Fruit fly (Drosophila melanogaster): ENCODE measurements around the gene Gr93b.

Gene Gr93b

DNA sequence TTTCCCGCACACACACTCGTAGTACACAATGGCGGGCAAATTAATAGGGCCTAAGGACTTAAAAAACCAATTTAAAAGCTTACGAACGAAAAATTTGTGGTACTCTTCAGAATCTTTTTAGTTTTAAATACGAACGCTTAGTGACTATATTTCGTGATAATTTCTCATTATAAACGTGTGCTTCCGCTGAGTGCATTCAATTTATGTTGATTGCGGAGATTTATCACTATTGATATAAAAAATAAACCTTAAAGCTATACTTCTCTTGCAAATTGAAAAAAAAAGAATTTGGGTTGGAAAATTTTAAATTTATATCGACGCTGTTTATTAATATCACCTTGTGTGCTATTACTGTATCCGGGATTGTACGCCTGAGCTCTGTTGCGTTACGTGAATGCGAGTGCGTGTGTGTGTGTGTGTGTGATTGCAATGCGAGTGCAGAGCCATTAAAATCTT lies 5.5 kb upstream of the Gr93b start (continued):
- peak; percentile 37 for TF ChIP-seq Ets97D (GFP tag; optimal IDR thresholded peaks at IDR 0.05)
- peak; percentile 80 for TF ChIP-seq CG4820 (GFP tag; optimal IDR thresholded peaks at IDR 0.05)
- TF ChIP-seq CG4730 (GFP tag; IDR thresholded peaks at IDR 0.05): no peak
- no peak for TF ChIP-seq MESR4 (GFP tag; optimal IDR thresholded peaks at IDR 0.05)
- TF ChIP-seq Hr51 (GFP tag; optimal IDR thresholded peaks at IDR 0.05): peak; percentile 13 to 81
- peak; percentile 80 for TF ChIP-seq CG2678 (tag; optimal IDR thresholded peaks at IDR 0.05)
- peak; percentile 55 for TF ChIP-seq CG33213 (GFP tag; optimal IDR thresholded peaks at IDR 0.05)
- TF ChIP-seq unpg (GFP tag; optimal IDR thresholded peaks at IDR 0.05): peak; percentile 72
- TF ChIP-seq CG30403 (GFP tag; optimal IDR thresholded peaks at IDR 0.05): peak; percentile 80
- no peak for TF ChIP-seq CG15073 (GFP tag; optimal IDR thresholded peaks at IDR 0.05)
- TF ChIP-seq Nf-YB (GFP tag; optimal IDR thresholded peaks at IDR 0.05): peak; percentile 58
- TF ChIP-seq Side (GFP tag; optimal IDR thresholded peaks at IDR 0.05): peak; percentile 56
- no peak for TF ChIP-seq pita (GFP tag; optimal IDR thresholded peaks at IDR 0.05)
- peak; percentile 56 for TF ChIP-seq PHDP (tag; optimal IDR thresholded peaks at IDR 0.05)
- peak; percentile 73 for TF ChIP-seq CG12391 (tag; optimal IDR thresholded peaks at IDR 0.05)
- TF ChIP-seq ATbp (GFP tag; optimal IDR thresholded peaks at IDR 0.05): peak; percentile 57
- TF ChIP-seq Rfx (GFP tag; IDR thresholded peaks at IDR 0.05): no peak; the same call in 1 of the 2 replicates
- peak; percentile 77 for TF ChIP-seq CG8388 (GFP tag; optimal IDR thresholded peaks at IDR 0.05)
- TF ChIP-seq CG16779 (GFP tag; IDR thresholded peaks at IDR 0.05): no peak
- TF ChIP-seq jumu (GFP tag; optimal IDR thresholded peaks at IDR 0.05): peak; percentile 30
- peak; percentile 46 for TF ChIP-seq yki (optimal IDR thresholded peaks at IDR 0.05)
- peak; percentile 84 for TF ChIP-seq CG7556 (GFP tag; optimal IDR thresholded peaks at IDR 0.05)
- TF ChIP-seq bcd (GFP tag; optimal IDR thresholded peaks at IDR 0.05): peak; percentile 71
- TF ChIP-seq CG1233 (GFP tag; optimal IDR thresholded peaks at IDR 0.05): peak; percentile 76
- peak; percentile 36 for TF ChIP-seq Mad (GFP tag; optimal IDR thresholded peaks at IDR 0.05)
- TF ChIP-seq Med (GFP tag): peak; percentile 87
- peak; percentile 86 for TF ChIP-seq CG2712 (tag; optimal IDR thresholded peaks at IDR 0.05)
- no peak for TF ChIP-seq Taf1 (GFP tag; IDR thresholded peaks at IDR 0.05)
- no peak for TF ChIP-seq Bgb (GFP tag; IDR thresholded peaks at IDR 0.05; ENCODE audit: partially characterized antibody)
- TF ChIP-seq ara (GFP tag; IDR thresholded peaks at IDR 0.05): peak; percentile 60; the same call in 1 of the 2 replicates
- TF ChIP-seq sim (GFP tag; IDR thresholded peaks at IDR 0.05): peak; percentile 51
- TF ChIP-seq nom (GFP tag; optimal IDR thresholded peaks at IDR 0.05): peak; percentile 90
- TF ChIP-seq CG11093 (GFP tag; IDR thresholded peaks at IDR 0.05): 0 out of 3 replicates have a peak, but pooled peaks have one; percentile 45
- TF ChIP-seq CG6791 (GFP tag; IDR thresholded peaks at IDR 0.05; ENCODE audit: partially characterized antibody): no peak
- TF ChIP-seq sens-2 (GFP tag; IDR thresholded peaks at IDR 0.05): no peak
- TF ChIP-seq kah (GFP tag; optimal IDR thresholded peaks at IDR 0.05): peak; percentile 28
- TF ChIP-seq knrl (GFP tag; IDR thresholded peaks at IDR 0.05; ENCODE audit: partially characterized antibody): no peak
- TF ChIP-seq corto (GFP tag; optimal IDR thresholded peaks at IDR 0.05): peak; percentile 90
- no peak for TF ChIP-seq gfzf (GFP tag; optimal IDR thresholded peaks at IDR 0.05)
- TF ChIP-seq trem (tag; optimal IDR thresholded peaks at IDR 0.05): peak; percentile 74
- peak; percentile 12 for TF ChIP-seq fd102C (GFP tag; optimal IDR thresholded peaks at IDR 0.05)
- no peak for TF ChIP-seq C15 (GFP tag; IDR thresholded peaks at IDR 0.05)
- no peak for TF ChIP-seq CG32772 (GFP tag; IDR thresholded peaks at IDR 0.05)
- TF ChIP-seq Lpt (GFP tag; optimal IDR thresholded peaks at IDR 0.05): no peak
- TF ChIP-seq CG12744 (GFP tag; optimal IDR thresholded peaks at IDR 0.05): peak; percentile 28
- TF ChIP-seq Hmr (GFP tag; optimal IDR thresholded peaks at IDR 0.05): peak; percentile 55
- TF ChIP-seq CG17829 (tag; optimal IDR thresholded peaks at IDR 0.05): peak; percentile 78
- no peak for TF ChIP-seq B-H2 (GFP tag; optimal IDR thresholded peaks at IDR 0.05)
- no peak for TF ChIP-seq Sin3A (optimal IDR thresholded peaks at IDR 0.05)
- peak; percentile 51 for TF ChIP-seq CG11723 (GFP tag; optimal IDR thresholded peaks at IDR 0.05)
- TF ChIP-seq CG15514 (GFP tag; optimal IDR thresholded peaks at IDR 0.05): peak; percentile 13
